Fruit fly (Drosophila melanogaster) whole organism, embryonic: ENCODE data around the gene Alp13.

Source experiments
- Atf-2 ChIP-seq: fragments of 200-800 bp; sonication (Bioruptor generic); optimal IDR thresholded peaks from 2 replicates; lab custom pipeline; 2016; ENCODE audit warnings: missing biosample characterization, missing genetic modification characterization
- CG10431 ChIP-seq: fragments of 200-800 bp; sonication (Bioruptor generic); optimal IDR thresholded peaks from 3 replicates; lab custom pipeline; 2018; ENCODE audit warnings: missing biosample characterization, mild to moderate bottlenecking, missing genetic modification characterization
- CG12769 ChIP-seq: fragments of 200-800 bp; sonication (Bioruptor generic); optimal IDR thresholded peaks from 2 replicates; lab custom pipeline; 2019; ENCODE audit warnings: missing biosample characterization, mild to moderate bottlenecking, missing genetic modification characterization, moderate library complexity
- CG14710 ChIP-seq: fragments of 200-800 bp; sonication (Bioruptor generic); optimal IDR thresholded peaks from 3 replicates; lab custom pipeline; 2019; ENCODE audit warnings: missing biosample characterization, mild to moderate bottlenecking, missing genetic modification characterization, moderate library complexity
- CG16815 ChIP-seq: fragments of 200-800 bp; sonication (Bioruptor generic); optimal IDR thresholded peaks from 3 replicates; lab custom pipeline; 2017; ENCODE audit warnings: missing biosample characterization, mild to moderate bottlenecking, missing genetic modification characterization
- CG17328 ChIP-seq: fragments of 200-800 bp; sonication (Bioruptor generic); IDR thresholded peaks from 2 replicates; pipeline ENCODE4 v1.3.6; 2022; ENCODE audit warnings: missing biosample characterization, missing genetic modification characterization
- CG17359 ChIP-seq: fragments of 200-800 bp; sonication (Bioruptor generic); optimal IDR thresholded peaks from 3 replicates; lab custom pipeline; 2018; ENCODE audit warnings: missing biosample characterization, mild to moderate bottlenecking, missing genetic modification characterization, moderate library complexity
- CG17385 ChIP-seq: fragments of 200-800 bp; sonication (Bioruptor generic); optimal IDR thresholded peaks from 3 replicates; lab custom pipeline; 2018; ENCODE audit warnings: missing biosample characterization, mild to moderate bottlenecking, missing genetic modification characterization
- CG17568 ChIP-seq: fragments of 200-800 bp; sonication (Bioruptor generic); optimal IDR thresholded peaks from 2 replicates; lab custom pipeline; 2018; ENCODE audit warnings: missing biosample characterization, mild to moderate bottlenecking, missing genetic modification characterization, moderate library complexity
- CG18599 ChIP-seq: fragments of 200-800 bp; sonication (Bioruptor generic); optimal IDR thresholded peaks from 3 replicates; lab custom pipeline; 2017; ENCODE audit warnings: missing biosample characterization, missing genetic modification characterization, mild to moderate bottlenecking, moderate library complexity, missing genetic modification reagents
- CG2199 ChIP-seq: fragments of 200-800 bp; sonication (Bioruptor generic); IDR thresholded peaks from 3 replicates; pipeline ENCODE4 v1.3.6; 2022; ENCODE audit warnings: missing biosample characterization, missing genetic modification characterization
- CG2678 ChIP-seq: fragments of 200-800 bp; sonication (Bioruptor generic); optimal IDR thresholded peaks from 3 replicates; lab custom pipeline; 2019; ENCODE audit warnings: missing biosample characterization, mild to moderate bottlenecking, missing genetic modification characterization, moderate library complexity
- CG2875 ChIP-seq: fragments of 200-800 bp; sonication (Bioruptor generic); optimal IDR thresholded peaks from 2 replicates; lab custom pipeline; 2017; ENCODE audit warnings: missing biosample characterization, mild to moderate bottlenecking, missing genetic modification characterization, missing genetic modification reagents
- CG31441 ChIP-seq: fragments of 200-800 bp; sonication (Bioruptor generic); IDR thresholded peaks from 2 replicates; pipeline ENCODE4 v1.3.6; 2022; ENCODE audit warnings: missing biosample characterization, missing genetic modification characterization
- CG33557 ChIP-seq: fragments of 200-800 bp; sonication (Bioruptor generic); optimal IDR thresholded peaks from 2 replicates; lab custom pipeline; 2019; ENCODE audit warnings: missing biosample characterization, mild to moderate bottlenecking, missing genetic modification characterization, moderate library complexity
- CG34224 ChIP-seq: fragments of 200-800 bp; sonication (Bioruptor generic); IDR thresholded peaks from 3 replicates; pipeline ENCODE4 v1.3.6; 2022; ENCODE audit warnings: missing biosample characterization, missing genetic modification characterization; ENCODE audit not compliant: partially characterized antibody
- CG5180 ChIP-seq: fragments of 200-800 bp; sonication (Bioruptor generic); optimal IDR thresholded peaks from 3 replicates; lab custom pipeline; 2017; ENCODE audit warnings: missing biosample characterization, missing genetic modification characterization, mild to moderate bottlenecking, moderate library complexity, missing genetic modification reagents
- CG6654 ChIP-seq: fragments of 200-800 bp; sonication (Bioruptor generic); optimal IDR thresholded peaks from 2 replicates; lab custom pipeline; 2017; ENCODE audit warnings: missing biosample characterization, mild to moderate bottlenecking, missing genetic modification characterization
- CG6791 ChIP-seq: fragments of 200-800 bp; sonication (Bioruptor generic); IDR thresholded peaks from 3 replicates; pipeline ENCODE4 v1.3.6; 2022; ENCODE audit warnings: missing biosample characterization, missing genetic modification characterization; ENCODE audit not compliant: partially characterized antibody
- CG7987 ChIP-seq: fragments of 200-800 bp; sonication (Bioruptor generic); optimal IDR thresholded peaks from 2 replicates; lab custom pipeline; 2018; ENCODE audit warnings: missing biosample characterization, mild to moderate bottlenecking, missing genetic modification characterization, moderate library complexity
- CG8359 ChIP-seq: fragments of 200-800 bp; sonication (Bioruptor generic); optimal IDR thresholded peaks from 2 replicates; lab custom pipeline; 2017; ENCODE audit warnings: missing biosample characterization, mild to moderate bottlenecking, missing genetic modification characterization, borderline replicate concordance
- CG9727 ChIP-seq: fragments of 200-800 bp; sonication (Bioruptor generic); optimal IDR thresholded peaks from 3 replicates; lab custom pipeline; 2017; ENCODE audit warnings: missing biosample characterization, mild to moderate bottlenecking, missing genetic modification characterization
- CG9817 ChIP-seq: fragments of 200-800 bp; sonication (Bioruptor generic); optimal IDR thresholded peaks from 2 replicates; lab custom pipeline; 2018; ENCODE audit warnings: missing biosample characterization, mild to moderate bottlenecking, missing genetic modification characterization, moderate library complexity
- CkIIα-i1 ChIP-seq: fragments of 200-800 bp; sonication (Bioruptor generic); IDR thresholded peaks from 2 replicates; pipeline ENCODE4 v1.3.6; 2022; ENCODE audit warnings: missing biosample characterization, missing genetic modification characterization
- Dip3 ChIP-seq: fragments of 200-800 bp; sonication (Bioruptor generic); optimal IDR thresholded peaks from 3 replicates; lab custom pipeline; 2016; ENCODE audit warnings: missing biosample characterization, missing genetic modification characterization
- Doc3 ChIP-seq: fragments of 200-800 bp; sonication (Bioruptor generic); IDR thresholded peaks from 3 replicates; pipeline ENCODE4 v1.3.6; 2022; ENCODE audit warnings: missing biosample characterization, missing genetic modification characterization; ENCODE audit not compliant: partially characterized antibody
- Gsc ChIP-seq: fragments of 200-800 bp; sonication (Bioruptor generic); IDR thresholded peaks from 2 replicates; pipeline ENCODE4 v1.3.6; 2022; ENCODE audit warnings: missing biosample characterization, missing genetic modification characterization
- HLH3B ChIP-seq: fragments of 200-800 bp; sonication (Bioruptor generic); IDR thresholded peaks from 2 replicates; pipeline ENCODE4 v1.3.6; 2022; ENCODE audit warnings: missing biosample characterization, missing genetic modification characterization
- Mad ChIP-seq: fragments of 200-800 bp; sonication (Bioruptor generic); optimal IDR thresholded peaks from 2 replicates; lab custom pipeline; 2016; ENCODE audit warnings: missing biosample characterization, missing genetic modification characterization
- Mes4 ChIP-seq: fragments of 200-800 bp; sonication (Bioruptor generic); optimal IDR thresholded peaks from 2 replicates; lab custom pipeline; 2016; ENCODE audit warnings: missing biosample characterization, missing genetic modification characterization
- Taf1 ChIP-seq: fragments of 200-800 bp; sonication (Bioruptor generic); IDR thresholded peaks from 2 replicates; pipeline ENCODE4 v1.3.6; 2022; ENCODE audit warnings: missing biosample characterization, missing genetic modification characterization
- Trl ChIP-seq, 3 experiments: fragments of >200 bp in 2 of 3; fragments of 200-800 bp in 1 of 3; sonication (Bioruptor generic) in 1 of 3; optimal IDR thresholded peaks; 2 replicates in 1 of 3; 3 replicates in 2 of 3; lab custom pipeline; 2016 to 2017; ENCODE audit warnings: missing biosample characterization in 1 of 3, missing genetic modification characterization in 1 of 3
- Vsx1 ChIP-seq: fragments of 200-800 bp; sonication (Bioruptor generic); optimal IDR thresholded peaks from 2 replicates; lab custom pipeline; 2017; ENCODE audit warnings: missing biosample characterization, mild to moderate bottlenecking, missing genetic modification characterization, missing genetic modification reagents
- bowl ChIP-seq: fragments of 200-800 bp; sonication (Bioruptor generic); IDR thresholded peaks from 2 replicates; pipeline ENCODE4 v1.3.6; 2022; ENCODE audit warnings: missing biosample characterization, missing genetic modification characterization
- btn ChIP-seq: fragments of 200-800 bp; sonication (Bioruptor generic); optimal IDR thresholded peaks from 2 replicates; lab custom pipeline; 2016; ENCODE audit warnings: missing biosample characterization, missing genetic modification characterization
- cas ChIP-seq: fragments of 200-800 bp; sonication (Bioruptor generic); IDR thresholded peaks from 2 replicates; pipeline ENCODE4 v1.3.6; 2022; ENCODE audit warnings: missing biosample characterization, missing genetic modification characterization
- cwo ChIP-seq: fragments of 200-800 bp; sonication (Bioruptor generic); optimal IDR thresholded peaks from 3 replicates; lab custom pipeline; 2017; ENCODE audit warnings: missing biosample characterization, missing genetic modification characterization, mild to moderate bottlenecking, moderate library complexity, missing genetic modification reagents
- dm ChIP-seq: fragments of 200-800 bp; sonication (Bioruptor generic); optimal IDR thresholded peaks from 3 replicates; lab custom pipeline; 2016; ENCODE audit warnings: missing biosample characterization, missing genetic modification characterization
- grn ChIP-seq: fragments of 200-800 bp; sonication (Bioruptor generic); optimal IDR thresholded peaks from 3 replicates; lab custom pipeline; 2017; ENCODE audit warnings: missing biosample characterization, missing genetic modification characterization
- h ChIP-seq: fragments of >200 bp; optimal IDR thresholded peaks from 2 replicates; lab custom pipeline; 2017
- jing ChIP-seq: fragments of 200-800 bp; sonication (Bioruptor generic); optimal IDR thresholded peaks from 2 replicates; lab custom pipeline; 2018; ENCODE audit warnings: missing biosample characterization, mild to moderate bottlenecking, missing genetic modification characterization
- otp ChIP-seq: fragments of 200-800 bp; sonication (Bioruptor generic); IDR thresholded peaks from 3 replicates; pipeline ENCODE4, ENCODE4 v1.3.6; 2022; ENCODE audit warnings: missing biosample characterization, missing genetic modification characterization
- pnt ChIP-seq: fragments of 200-800 bp; sonication (Bioruptor generic); optimal IDR thresholded peaks from 3 replicates; lab custom pipeline; 2016; ENCODE audit warnings: missing biosample characterization, missing genetic modification characterization
- pzg ChIP-seq: fragments of 200-800 bp; sonication (Bioruptor generic); optimal IDR thresholded peaks from 3 replicates; lab custom pipeline; 2018; ENCODE audit warnings: missing biosample characterization, mild to moderate bottlenecking, missing genetic modification characterization, moderate library complexity
- sr ChIP-seq: fragments of 200-800 bp; sonication (Bioruptor generic); IDR thresholded peaks from 3 replicates; pipeline ENCODE4 v1.3.6; 2022; ENCODE audit warnings: missing biosample characterization, missing genetic modification characterization
- tgo ChIP-seq: fragments of 200-800 bp; sonication (Bioruptor generic); IDR thresholded peaks from 3 replicates; pipeline ENCODE4 v1.3.6; 2022; ENCODE audit warnings: missing biosample characterization, missing genetic modification characterization
- tll ChIP-seq, 2 experiments: fragments of 200-800 bp in 1 of 2; fragments of >200 bp in 1 of 2; sonication (Bioruptor generic) in 1 of 2; optimal IDR thresholded peaks; 2 replicates each; lab custom pipeline; 2017 to 2019; ENCODE audit warnings: missing biosample characterization in 2 of 2, missing genetic modification characterization in 2 of 2, mild to moderate bottlenecking in 1 of 2, moderate library complexity in 1 of 2
- wek ChIP-seq: fragments of 200-800 bp; sonication (Bioruptor generic); optimal IDR thresholded peaks from 3 replicates; lab custom pipeline; 2018; ENCODE audit warnings: missing biosample characterization, mild to moderate bottlenecking, missing genetic modification characterization, moderate library complexity

Gene Alp13

dm6 chr3R:10035765-10036164, 39.4 kb downstream of the Alp13 start (continued):
- TF ChIP-seq CG7987 (GFP tag; lab: Kevin White, UChicago) = peak; percentile 8
- TF ChIP-seq CG17568 (GFP tag; lab: Kevin White, UChicago) = no peak
- peak; percentile 93 for TF ChIP-seq grn (GFP tag; lab: Kevin White, UChicago)
- TF ChIP-seq cwo (GFP tag; lab: Kevin White, UChicago) = peak; percentile 58
- TF ChIP-seq, all 482 proteins: peak for 24

- TF ChIP-seq pzg (GFP tag; lab: Kevin White, UChicago) = no peak
- TF ChIP-seq CG2875 (GFP tag; lab: Kevin White, UChicago) = no peak
- TF ChIP-seq CG16815 (GFP tag; lab: Kevin White, UChicago) = no peak
- TF ChIP-seq CG8359 = no peak
- TF ChIP-seq sr (GFP tag; lab: Robert Waterston, UW) = no peak
- TF ChIP-seq CkIIα-i1 (GFP tag; lab: Robert Waterston, UW) = no peak
- TF ChIP-seq btn (GFP tag; lab: Kevin White, UChicago) = no peak
- TF ChIP-seq CG18599 (GFP tag; lab: Kevin White, UChicago) = no peak
- no peak for TF ChIP-seq wek
- TF ChIP-seq CG2678 (tag; lab: Kevin White, UChicago) = peak; percentile 16
- no peak for TF ChIP-seq cas
- no peak for TF ChIP-seq Taf1 (GFP tag; lab: Robert Waterston, UW)
- TF ChIP-seq CG12769 (tag; lab: Kevin White, UChicago) = peak; percentile 55
- TF ChIP-seq CG33557 = no peak
- TF ChIP-seq CG5180 (GFP tag; lab: Kevin White, UChicago) = no peak
- no peak for TF ChIP-seq Mes4 (GFP tag; lab: Kevin White, UChicago)
- TF ChIP-seq CG17385 (GFP tag; lab: Kevin White, UChicago) = no peak
- TF ChIP-seq Dip3 = no peak
- peak; percentile 37 for TF ChIP-seq CG17359
- no peak for TF ChIP-seq tgo (GFP tag; lab: Robert Waterston, UW)
- 0 out of 3 replicates have a peak, but pooled peaks have one; percentile 54 for TF ChIP-seq CG2199 (GFP tag; lab: Robert Waterston, UW)
- TF ChIP-seq Atf-2 (GFP tag; lab: Kevin White, UChicago) = no peak
- TF ChIP-seq CG6654 (GFP tag; lab: Kevin White, UChicago) = no peak
- no peak for TF ChIP-seq bowl (GFP tag; lab: Robert Waterston, UW)
- TF ChIP-seq tll (GFP tag; optimal IDR thresholded peaks at IDR 0.05; lab: Kevin White, UChicago) = no peak
- TF ChIP-seq CG9727 (GFP tag; lab: Kevin White, UChicago) = no peak
- no peak for TF ChIP-seq CG31441 (GFP tag; lab: Robert Waterston, UW)
- no peak for TF ChIP-seq Mad
- no peak for TF ChIP-seq CG17328 (GFP tag; lab: Robert Waterston, UW)
- TF ChIP-seq jing (GFP tag; lab: Kevin White, UChicago) = no peak
- TF ChIP-seq CG10431 (GFP tag; lab: Kevin White, UChicago) = no peak
- TF ChIP-seq h = no peak
- TF ChIP-seq Gsc (GFP tag; lab: Robert Waterston, UW) = no peak
- TF ChIP-seq pnt (GFP tag; lab: Kevin White, UChicago) = no peak
- no peak; the same call in 2 of the 3 replicates for TF ChIP-seq otp
- no peak for TF ChIP-seq Vsx1 (GFP tag; lab: Kevin White, UChicago)
- no peak for TF ChIP-seq CG6791 (GFP tag; lab: Robert Waterston, UW)
- no peak for TF ChIP-seq CG14710
- TF ChIP-seq Doc3 = no peak
- no peak for TF ChIP-seq CG34224
- TF ChIP-seq HLH3B = no peak
- no peak for TF ChIP-seq CG9817 (tag; lab: Kevin White, UChicago)
- TF ChIP-seq dm (GFP tag; lab: Kevin White, UChicago) = no peak
- peak; percentile 56 to 82 for TF ChIP-seq Trl (optimal IDR thresholded peaks at IDR 0.05; lab: Kevin White, UChicago)
- TF ChIP-seq Trl (GFP tag; optimal IDR thresholded peaks at IDR 0.05; lab: Kevin White, UChicago) = no peak
These were observed 40.2 kb downstream of the Alp13 start for dm6 chr3R:10034995-10035446.
